Fruit fly (Drosophila melanogaster) whole organism, embryonic: ENCODE results near the gene CG6231.

Source experiments
- CG10147 ChIP-seq: fragments of 200-800 bp; sonication (Bioruptor generic); optimal IDR thresholded peaks from 2 replicates; lab custom pipeline; 2019; ENCODE audit warnings: missing biosample characterization, mild to moderate bottlenecking, missing genetic modification characterization, moderate library complexity
- CG13424 ChIP-seq: fragments of 200-800 bp; sonication (Bioruptor generic); optimal IDR thresholded peaks from 2 replicates; lab custom pipeline; 2019; ENCODE audit warnings: missing biosample characterization, mild to moderate bottlenecking, missing genetic modification characterization, moderate library complexity
- CG14860 ChIP-seq: fragments of 200-800 bp; sonication (Bioruptor generic); IDR thresholded peaks from 3 replicates; pipeline ENCODE4 v1.3.6; 2022; ENCODE audit warnings: missing biosample characterization, missing genetic modification characterization; ENCODE audit not compliant: partially characterized antibody
- CG15073 ChIP-seq: fragments of 200-800 bp; sonication (Bioruptor generic); optimal IDR thresholded peaks from 2 replicates; lab custom pipeline; 2016; ENCODE audit warnings: missing biosample characterization, missing genetic modification characterization
- CG1603 ChIP-seq: fragments of 200-800 bp; sonication (Bioruptor generic); optimal IDR thresholded peaks from 2 replicates; lab custom pipeline; 2019; ENCODE audit warnings: missing biosample characterization, mild to moderate bottlenecking, missing genetic modification characterization, moderate library complexity
- CG16815 ChIP-seq: fragments of 200-800 bp; sonication (Bioruptor generic); optimal IDR thresholded peaks from 3 replicates; lab custom pipeline; 2017; ENCODE audit warnings: missing biosample characterization, mild to moderate bottlenecking, missing genetic modification characterization
- CG18011 ChIP-seq: fragments of 200-800 bp; sonication (Bioruptor generic); optimal IDR thresholded peaks from 2 replicates; lab custom pipeline; 2017; ENCODE audit warnings: missing biosample characterization, missing genetic modification characterization, mild to moderate bottlenecking, moderate library complexity, missing genotype
- CG2712 ChIP-seq: fragments of 200-800 bp; optimal IDR thresholded peaks from 3 replicates; lab custom pipeline; 2019; ENCODE audit warnings: missing biosample characterization, mild to moderate bottlenecking, missing genetic modification characterization, moderate library complexity
- CG30431 ChIP-seq: fragments of 200-800 bp; sonication (Bioruptor generic); optimal IDR thresholded peaks from 2 replicates; lab custom pipeline; 2017; ENCODE audit warnings: missing biosample characterization, missing genetic modification characterization
- CG3726 ChIP-seq: fragments of 200-800 bp; sonication (Bioruptor generic); IDR thresholded peaks from 3 replicates; pipeline ENCODE4, ENCODE4 v1.3.6; 2022; ENCODE audit warnings: missing biosample characterization, missing genetic modification characterization
- CG4730 ChIP-seq: fragments of 200-800 bp; sonication (Bioruptor generic); IDR thresholded peaks from 2 replicates; pipeline ENCODE4 v1.3.6; 2022; ENCODE audit warnings: missing biosample characterization, missing genetic modification characterization
- CG4820 ChIP-seq: fragments of 200-800 bp; sonication (Bioruptor generic); optimal IDR thresholded peaks from 3 replicates; lab custom pipeline; 2016; ENCODE audit warnings: missing biosample characterization, missing genetic modification characterization
- CG6654 ChIP-seq: fragments of 200-800 bp; sonication (Bioruptor generic); optimal IDR thresholded peaks from 2 replicates; lab custom pipeline; 2017; ENCODE audit warnings: missing biosample characterization, mild to moderate bottlenecking, missing genetic modification characterization
- CG8281 ChIP-seq: fragments of 200-800 bp; sonication (Bioruptor generic); optimal IDR thresholded peaks from 2 replicates; lab custom pipeline; 2018; ENCODE audit warnings: missing biosample characterization, mild to moderate bottlenecking, missing genetic modification characterization, moderate library complexity
- CG8388 ChIP-seq: fragments of 200-800 bp; sonication (Bioruptor generic); optimal IDR thresholded peaks from 2 replicates; lab custom pipeline; 2019; ENCODE audit warnings: missing biosample characterization, mild to moderate bottlenecking, missing genetic modification characterization, moderate library complexity
- CG8924 ChIP-seq: fragments of 200-800 bp; optimal IDR thresholded peaks from 3 replicates; lab custom pipeline; 2019; ENCODE audit warnings: missing biosample characterization, mild to moderate bottlenecking, missing genetic modification characterization, moderate library complexity
- Dfd ChIP-seq, 2 experiments: fragments of >200 bp; optimal IDR thresholded peaks; 2 replicates each; lab custom pipeline; 2017; ENCODE audit warnings: missing biosample characterization in 2 of 2, missing genetic modification characterization in 2 of 2
- Ets65A ChIP-seq: fragments of 200-800 bp; sonication (Bioruptor generic); peaks from one replicate; lab custom pipeline; 2016; ENCODE audit warnings: missing biosample characterization, missing genetic modification characterization
- Fer2 ChIP-seq: fragments of 200-800 bp; sonication (Bioruptor generic); optimal IDR thresholded peaks from 2 replicates; lab custom pipeline; 2018; ENCODE audit warnings: missing biosample characterization, mild to moderate bottlenecking, missing genetic modification characterization, moderate library complexity
- H2.0 ChIP-seq: fragments of 200-800 bp; sonication (Bioruptor generic); IDR thresholded peaks from 2 replicates; pipeline ENCODE4 v1.3.6; 2022; ENCODE audit warnings: missing biosample characterization, missing genetic modification characterization
- Hand ChIP-seq: fragments of 200-800 bp; sonication (Bioruptor generic); optimal IDR thresholded peaks from 2 replicates; lab custom pipeline; 2017; ENCODE audit warnings: mild to moderate bottlenecking, missing biosample characterization, missing genetic modification reagents, missing genetic modification characterization
- NfI ChIP-seq: fragments of 200-800 bp; sonication (Bioruptor generic); optimal IDR thresholded peaks from 3 replicates; lab custom pipeline; 2018; ENCODE audit warnings: missing biosample characterization, mild to moderate bottlenecking, missing genetic modification characterization, moderate library complexity
- Oaz ChIP-seq: fragments of 200-800 bp; sonication (Bioruptor generic); IDR thresholded peaks from 2 replicates; pipeline ENCODE4 v1.3.6; 2022; ENCODE audit warnings: missing biosample characterization, missing genetic modification characterization
- Sry-δ ChIP-seq: fragments of 200-800 bp; sonication (Bioruptor generic); optimal IDR thresholded peaks from 2 replicates; lab custom pipeline; 2016; ENCODE audit warnings: missing biosample characterization, missing genetic modification characterization
- ab ChIP-seq: fragments of 200-800 bp; sonication (Bioruptor generic); optimal IDR thresholded peaks from 2 replicates; lab custom pipeline; 2016; ENCODE audit warnings: missing biosample characterization, missing genetic modification characterization
- ato ChIP-seq: fragments of 200-800 bp; sonication (Bioruptor generic); IDR thresholded peaks from 2 replicates; pipeline ENCODE4 v1.3.6; 2022; ENCODE audit warnings: missing biosample characterization, missing genetic modification characterization; ENCODE audit not compliant: partially characterized antibody
- bowl ChIP-seq: fragments of 200-800 bp; sonication (Bioruptor generic); IDR thresholded peaks from 2 replicates; pipeline ENCODE4 v1.3.6; 2022; ENCODE audit warnings: missing biosample characterization, missing genetic modification characterization
- br ChIP-seq: fragments of >200 bp; optimal IDR thresholded peaks from 2 replicates; lab custom pipeline; 2017
- cad ChIP-seq: fragments of >200 bp; optimal IDR thresholded peaks from 2 replicates; lab custom pipeline; 2017; ENCODE audit warnings: missing biosample characterization, missing genetic modification characterization
- cato ChIP-seq: fragments of 200-800 bp; sonication (Bioruptor generic); optimal IDR thresholded peaks from 2 replicates; lab custom pipeline; 2016; ENCODE audit warnings: missing biosample characterization, missing genetic modification characterization, borderline replicate concordance
- da ChIP-seq: fragments of 200-800 bp; sonication (Bioruptor generic); optimal IDR thresholded peaks from 2 replicates; lab custom pipeline; 2016; ENCODE audit warnings: missing biosample characterization, missing genetic modification characterization
- dmrt11E ChIP-seq: fragments of 200-800 bp; sonication (Bioruptor generic); optimal IDR thresholded peaks from 3 replicates; lab custom pipeline; 2018; ENCODE audit warnings: missing biosample characterization, mild to moderate bottlenecking, missing genetic modification characterization, moderate library complexity
- dysf ChIP-seq: fragments of 200-800 bp; sonication (Bioruptor generic); IDR thresholded peaks from 3 replicates; pipeline ENCODE4 v1.3.6; 2022; ENCODE audit warnings: missing biosample characterization, missing genetic modification characterization
- en ChIP-seq: fragments of 200-800 bp; sonication (Bioruptor generic); optimal IDR thresholded peaks from 2 replicates; lab custom pipeline; 2016; ENCODE audit warnings: missing biosample characterization, missing genetic modification characterization
- eyg ChIP-seq: fragments of 200-800 bp; sonication (Bioruptor generic); optimal IDR thresholded peaks from 3 replicates; lab custom pipeline; 2016; ENCODE audit warnings: missing biosample characterization, missing genetic modification characterization
- gcm2 ChIP-seq: fragments of 200-800 bp; sonication (Bioruptor generic); optimal IDR thresholded peaks from 2 replicates; lab custom pipeline; 2016; ENCODE audit warnings: missing biosample characterization, missing genetic modification characterization
- hth ChIP-seq: fragments of >200 bp; optimal IDR thresholded peaks from 2 replicates; lab custom pipeline; 2017; ENCODE audit warnings: inconsistent platforms
- nerfin-1 ChIP-seq: fragments of 200-800 bp; sonication (Bioruptor generic); optimal IDR thresholded peaks from 3 replicates; lab custom pipeline; 2019; ENCODE audit warnings: missing biosample characterization, mild to moderate bottlenecking, missing genetic modification characterization, moderate library complexity
- org-1 ChIP-seq: fragments of 200-800 bp; sonication (Bioruptor generic); optimal IDR thresholded peaks from 2 replicates; lab custom pipeline; 2017; ENCODE audit warnings: missing biosample characterization, missing genetic modification characterization
- otp ChIP-seq: fragments of 200-800 bp; sonication (Bioruptor generic); IDR thresholded peaks from 3 replicates; pipeline ENCODE4, ENCODE4 v1.3.6; 2022; ENCODE audit warnings: missing biosample characterization, missing genetic modification characterization
- pnt ChIP-seq: fragments of 200-800 bp; sonication (Bioruptor generic); optimal IDR thresholded peaks from 3 replicates; lab custom pipeline; 2016; ENCODE audit warnings: missing biosample characterization, missing genetic modification characterization
- ro ChIP-seq: fragments of 200-800 bp; sonication (Bioruptor generic); IDR thresholded peaks from 2 replicates; pipeline ENCODE4 v1.3.6; 2022; ENCODE audit warnings: missing biosample characterization, missing genetic modification characterization
- sc ChIP-seq, 3 experiments: fragments of >200 bp in 2 of 3; fragments of 200-800 bp in 1 of 3; sonication (Bioruptor generic) in 1 of 3; optimal IDR thresholded peaks; 2 replicates in 2 of 3; 3 replicates in 1 of 3; lab custom pipeline; 2017; ENCODE audit warnings: mild to moderate bottlenecking in 1 of 3, missing biosample characterization in 1 of 3, missing genetic modification characterization in 1 of 3, missing genetic modification reagents in 1 of 3
- scrt ChIP-seq: fragments of 200-800 bp; sonication (Bioruptor generic); optimal IDR thresholded peaks from 2 replicates; lab custom pipeline; 2018; ENCODE audit warnings: missing biosample characterization, mild to moderate bottlenecking, missing genetic modification characterization, moderate library complexity
- sim ChIP-seq: fragments of 200-800 bp; sonication (Bioruptor generic); IDR thresholded peaks from 2 replicates; pipeline ENCODE4 v1.3.6; 2022; ENCODE audit warnings: missing biosample characterization, missing genetic modification characterization
- slp2 ChIP-seq: fragments of 200-800 bp; sonication (Bioruptor generic); optimal IDR thresholded peaks from 2 replicates; lab custom pipeline; 2016; ENCODE audit warnings: missing biosample characterization, missing genetic modification characterization
- sna ChIP-seq: fragments of 200-800 bp; sonication (Bioruptor generic); IDR thresholded peaks from 2 replicates; pipeline ENCODE4 v1.3.6; 2022; ENCODE audit warnings: missing biosample characterization, missing genetic modification characterization; ENCODE audit not compliant: partially characterized antibody
- toy ChIP-seq: fragments of 200-800 bp; sonication (Bioruptor generic); IDR thresholded peaks from 2 replicates; pipeline ENCODE4 v1.3.6; 2022; ENCODE audit warnings: missing biosample characterization, missing genetic modification characterization
- trem ChIP-seq: fragments of 200-800 bp; optimal IDR thresholded peaks from 3 replicates; lab custom pipeline; 2019; ENCODE audit warnings: missing biosample characterization, mild to moderate bottlenecking, missing genetic modification characterization, moderate library complexity

Gene CG6231

DNA sequence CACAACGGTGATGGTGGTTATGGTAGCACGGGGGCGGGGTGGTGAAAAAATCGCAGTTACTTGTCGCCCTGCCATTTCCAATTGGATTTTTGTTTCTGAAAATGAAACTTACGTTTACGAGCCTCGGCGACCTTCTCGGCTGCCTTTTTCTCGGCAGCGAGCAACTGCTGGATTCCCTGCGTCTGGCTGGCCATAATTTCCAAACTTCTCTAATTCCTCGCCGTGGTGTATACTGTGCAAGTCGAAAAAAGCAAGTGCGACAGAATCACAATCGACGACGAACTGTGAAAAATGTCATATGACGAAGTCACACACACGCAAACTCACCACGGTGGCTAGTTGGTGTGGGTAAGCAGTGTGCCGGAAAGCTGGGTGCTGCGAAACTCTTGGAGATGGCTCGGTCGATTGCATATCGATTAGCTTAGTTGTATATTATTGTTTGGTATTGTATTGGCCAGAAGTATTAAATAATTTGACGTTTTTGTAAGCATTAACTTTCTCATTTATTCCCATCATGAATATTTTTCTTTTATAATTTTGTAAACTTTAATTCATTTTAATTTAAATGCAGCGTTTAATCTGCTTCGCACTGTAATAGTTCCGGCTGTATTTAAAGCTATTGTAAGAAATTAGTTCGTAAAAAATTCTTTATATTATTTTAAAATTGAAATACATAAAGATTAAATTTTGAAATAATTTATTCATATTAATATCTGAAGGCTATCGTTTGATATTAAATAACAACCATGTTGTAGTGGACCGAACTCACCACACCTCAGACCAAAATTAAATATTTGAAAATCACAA, 11.8 kb upstream of the CG6231 start, which contains the start of gene Vha13 (continued):
- TF ChIP-seq br (lab: Kevin White, UChicago) = no peak
- no peak for TF ChIP-seq CG4730 (GFP tag; lab: Robert Waterston, UW)
- TF ChIP-seq sc (optimal IDR thresholded peaks at IDR 0.05; lab: Kevin White, UChicago) = no peak
- no peak for TF ChIP-seq sc (GFP tag; optimal IDR thresholded peaks at IDR 0.05; lab: Kevin White, UChicago)
- no peak for TF ChIP-seq ro (GFP tag; lab: Robert Waterston, UW)
- TF ChIP-seq org-1 (GFP tag; lab: Kevin White, UChicago) = no peak
- no peak; the same call in none of the 2 replicates for TF ChIP-seq sna (GFP tag; lab: Robert Waterston, UW)
- TF ChIP-seq scrt (GFP tag; lab: Kevin White, UChicago) = peak; percentile 42
- no peak for TF ChIP-seq CG13424
- peak; percentile 55 for TF ChIP-seq H2.0 (GFP tag; lab: Robert Waterston, UW)
- no peak for TF ChIP-seq Oaz (GFP tag; lab: Robert Waterston, UW)
- TF ChIP-seq nerfin-1 (tag; lab: Kevin White, UChicago) = peak; percentile 40
- peak; percentile 49 for TF ChIP-seq CG1603
- TF ChIP-seq gcm2 (GFP tag; lab: Kevin White, UChicago) = no peak
- peak; percentile 29 for TF ChIP-seq ab (GFP tag; lab: Kevin White, UChicago)
- no peak for TF ChIP-seq CG3726 (GFP tag; lab: Robert Waterston, UW)
- no peak for TF ChIP-seq en (GFP tag; lab: Kevin White, UChicago)
- TF ChIP-seq Sry-δ (GFP tag; lab: Kevin White, UChicago) = peak; percentile 88
- TF ChIP-seq trem (tag; lab: Kevin White, UChicago) = no peak
- TF ChIP-seq eyg (GFP tag; lab: Kevin White, UChicago) = no peak
- no peak for TF ChIP-seq CG6654
- TF ChIP-seq CG14860 = peak; percentile 8; the same call in 2 of the 3 replicates
- peak; percentile 34 for TF ChIP-seq CG10147 (GFP tag; lab: Kevin White, UChicago)
- TF ChIP-seq dmrt11E (tag; lab: Kevin White, UChicago) = peak; percentile 9
- peak; percentile 15 for TF ChIP-seq pnt (GFP tag; lab: Kevin White, UChicago)
- no peak for TF ChIP-seq sim
- no peak for TF ChIP-seq cad (GFP tag; lab: Kevin White, UChicago)
- peak; percentile 18 for TF ChIP-seq CG8924
- peak; percentile 70; the same call in 1 of the 2 replicates for TF ChIP-seq ato
- no peak for TF ChIP-seq CG8281 (tag; lab: Kevin White, UChicago)
- no peak for TF ChIP-seq otp (GFP tag; lab: Robert Waterston, UW)
- peak; percentile 10 for TF ChIP-seq NfI (GFP tag; lab: Kevin White, UChicago)
- TF ChIP-seq CG30431 (GFP tag; lab: Kevin White, UChicago) = no peak
- no peak for TF ChIP-seq CG8388
- TF ChIP-seq CG4820 = peak; percentile 35
- no peak for TF ChIP-seq toy (GFP tag; lab: Robert Waterston, UW)
- TF ChIP-seq hth (lab: Kevin White, UChicago) = no peak
- TF ChIP-seq CG2712 (tag; lab: Kevin White, UChicago) = peak; percentile 23
- no peak for TF ChIP-seq slp2
- peak; percentile 63; the same call in 2 of the 3 replicates for TF ChIP-seq dysf
- TF ChIP-seq CG15073 (GFP tag; lab: Kevin White, UChicago) = no peak
- no peak for TF ChIP-seq Dfd (GFP tag; optimal IDR thresholded peaks at IDR 0.05; lab: Kevin White, UChicago)
- peak; percentile 41; the same call in 1 of the 2 replicates for TF ChIP-seq bowl (GFP tag; lab: Robert Waterston, UW)
- TF ChIP-seq Fer2 (tag; lab: Kevin White, UChicago) = no peak
- TF ChIP-seq CG16815 (GFP tag; lab: Kevin White, UChicago) = no peak
- TF ChIP-seq Hand = peak; percentile 50
- peak; percentile 98 for TF ChIP-seq CG18011 (GFP tag; lab: Kevin White, UChicago)
- TF ChIP-seq da (GFP tag; lab: Kevin White, UChicago) = no peak
- TF ChIP-seq Ets65A = peak; percentile 95
- TF ChIP-seq cato (GFP tag; lab: Kevin White, UChicago) = no peak
